Fruit fly (Drosophila melanogaster) whole organism, adult: ENCODE measurements around the gene mor.
A peak's percentile ranks its signal among the peaks of the same experiment; 100 is the strongest.

Experiments
- CG14711 ChIP-seq: fragments of 200-800 bp; sonication (Bioruptor generic); optimal IDR thresholded peaks from 2 replicates; lab custom pipeline; 2018; ENCODE audit warnings: missing biosample characterization, mild to moderate bottlenecking, missing genetic modification characterization, moderate library complexity
- CG1620 ChIP-seq: fragments of 200-800 bp; sonication (Bioruptor generic); optimal IDR thresholded peaks from 2 replicates; lab custom pipeline; 2016; ENCODE audit warnings: missing biosample characterization, missing genetic modification characterization
- Clk ChIP-seq: fragments of 200-800 bp; sonication (Bioruptor generic); optimal IDR thresholded peaks from 2 replicates; lab custom pipeline; 2017; ENCODE audit warnings: missing biosample characterization, missing genetic modification characterization
- ovo ChIP-seq: fragments of 200-800 bp; sonication (Bioruptor generic); optimal IDR thresholded peaks from 2 replicates; lab custom pipeline; 2016; ENCODE audit warnings: missing biosample characterization, missing genetic modification characterization
- pad ChIP-seq: fragments of 200-800 bp; sonication (Bioruptor generic); optimal IDR thresholded peaks from 3 replicates; lab custom pipeline; 2017; ENCODE audit warnings: missing biosample characterization, missing genetic modification characterization, mild to moderate bottlenecking, moderate library complexity, missing genetic modification reagents
- toe ChIP-seq: fragments of 200-800 bp; sonication (Bioruptor generic); optimal IDR thresholded peaks from 2 replicates; lab custom pipeline; 2016; ENCODE audit warnings: missing biosample characterization, missing genetic modification characterization

DNA sequence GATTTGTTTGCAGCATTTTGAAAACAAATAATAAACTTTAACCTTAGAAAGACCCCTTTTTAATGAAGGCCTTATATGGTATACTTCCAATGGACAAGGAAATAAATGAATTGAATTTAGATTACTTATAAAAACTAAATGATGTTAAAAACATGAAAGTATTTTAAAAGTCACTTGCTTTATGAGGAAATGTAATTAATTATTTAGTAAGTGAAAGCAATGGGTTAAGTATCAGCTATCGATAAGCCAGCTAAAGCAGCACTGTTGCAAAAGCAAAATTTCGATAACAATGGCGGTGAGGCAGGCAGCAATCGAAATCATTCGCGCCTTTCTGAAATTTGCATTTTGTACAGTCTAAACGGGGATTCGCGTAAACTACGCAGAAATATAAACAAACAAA, 7.5 kb downstream of the mor start, which contains the start of the genes CG32856 and Rbf2:
- TF ChIP-seq toe (GFP tag; lab: Kevin White, UChicago) (peak; percentile 72), Clk (GFP tag; lab: Kevin White, UChicago) (no peak), ovo (GFP tag; lab: Kevin White, UChicago) (peak; percentile 73), pad (peak; percentile 2), CG14711 (tag; lab: Kevin White, UChicago) (peak; percentile 60), CG1620 (peak; percentile 94)
